Fruit fly (Drosophila melanogaster) whole organism, larva: ENCODE results near the gene mthl10.
A peak's percentile ranks its signal among the peaks of the same experiment; 100 is the strongest.

Experiments
- noc ChIP-seq: fragments of 200-800 bp; sonication (Bioruptor generic); optimal IDR thresholded peaks from 3 replicates; lab custom pipeline; 2019; ENCODE audit warnings: missing biosample characterization, mild to moderate bottlenecking, missing genetic modification characterization, moderate library complexity

mthl10 gene

DNA sequence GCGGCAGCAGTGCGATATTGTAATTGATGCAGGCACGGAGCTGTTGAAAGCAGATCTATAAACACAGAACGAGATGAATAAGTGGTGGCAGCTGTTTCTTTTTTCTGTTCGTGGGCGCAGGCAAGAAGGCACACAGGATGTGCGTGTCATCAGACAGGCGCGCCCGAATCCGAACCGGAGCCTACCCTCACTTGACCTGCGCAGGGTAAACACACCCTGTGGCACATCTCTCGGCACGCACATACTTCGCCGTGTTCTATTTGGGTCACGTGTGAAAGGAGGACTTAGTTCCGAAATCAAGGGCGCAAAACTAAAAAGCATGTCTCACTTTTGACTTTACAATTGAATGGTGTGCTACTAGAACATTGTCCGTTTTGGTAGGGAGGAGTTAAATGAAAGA lies 21.2 kb downstream of the mthl10 start:
- TF ChIP-seq noc (tag; lab: Kevin White, UChicago): no peak

- TF ChIP-seq noc (tag; lab: Kevin White, UChicago): no peak
These were observed 21.9 kb downstream of the mthl10 start for dm6 chr3L:320798-321197.

DNA sequence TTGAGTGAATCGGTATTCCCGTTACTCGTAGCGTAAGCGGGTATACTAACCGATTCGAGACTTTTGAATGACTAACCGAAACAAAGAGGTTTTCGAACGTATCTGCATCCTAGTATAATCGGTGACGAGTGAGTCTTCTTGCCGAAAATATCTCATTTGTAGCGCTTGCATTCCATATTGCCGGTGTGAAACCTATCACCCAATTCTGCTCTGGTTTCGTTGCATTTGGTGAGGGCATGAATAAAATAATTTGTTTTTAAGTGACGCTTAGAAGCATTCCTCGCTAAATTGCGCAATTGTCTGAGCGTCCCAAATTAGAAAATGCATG lies 22.7 kb downstream of the mthl10 start:
- no peak for TF ChIP-seq noc (tag; lab: Kevin White, UChicago)

- TF ChIP-seq noc (tag; lab: Kevin White, UChicago): peak; percentile 36
These were observed 23.3 kb downstream of the mthl10 start, which contains the start of gene fwd for dm6 chr3L:319145-320009. fwd (minus strand) TSS chr3L:319884.

- no peak for TF ChIP-seq noc (tag; lab: Kevin White, UChicago)
These were observed 25.9 kb downstream of the mthl10 start, which contains the start of gene ddbt for dm6 chr3L:316784-317183. ddbt (plus strand) TSS chr3L:317084.

DNA sequence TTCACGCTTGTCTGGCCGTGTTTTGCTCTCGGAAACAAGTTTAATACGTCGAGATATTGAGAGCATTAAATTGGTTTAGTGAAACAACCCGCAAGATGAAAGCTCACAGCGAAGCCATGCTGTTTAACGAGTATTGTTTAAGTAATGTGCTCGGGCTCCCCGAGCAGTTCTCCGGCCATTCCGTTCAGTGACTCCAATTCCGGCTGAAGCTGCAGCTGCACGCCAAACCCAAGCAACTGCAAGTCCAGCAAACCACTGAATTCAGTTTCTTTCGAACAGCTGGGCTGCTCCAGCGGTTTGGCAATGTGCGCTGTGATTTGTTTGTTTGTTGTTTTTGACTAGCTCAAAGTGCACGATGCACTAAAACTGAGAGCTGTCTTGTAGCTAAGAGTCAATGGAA lies 27.6 kb downstream of the mthl10 start:
- TF ChIP-seq noc (tag; lab: Kevin White, UChicago): no peak

- TF ChIP-seq noc (tag; lab: Kevin White, UChicago): no peak
These were observed 30.4 kb downstream of the mthl10 start for dm6 chr3L:312323-312722.

dm6 chr3L:311607-312006 lies 31.1 kb downstream of the mthl10 start:
- no peak for TF ChIP-seq noc (tag; lab: Kevin White, UChicago)

DNA sequence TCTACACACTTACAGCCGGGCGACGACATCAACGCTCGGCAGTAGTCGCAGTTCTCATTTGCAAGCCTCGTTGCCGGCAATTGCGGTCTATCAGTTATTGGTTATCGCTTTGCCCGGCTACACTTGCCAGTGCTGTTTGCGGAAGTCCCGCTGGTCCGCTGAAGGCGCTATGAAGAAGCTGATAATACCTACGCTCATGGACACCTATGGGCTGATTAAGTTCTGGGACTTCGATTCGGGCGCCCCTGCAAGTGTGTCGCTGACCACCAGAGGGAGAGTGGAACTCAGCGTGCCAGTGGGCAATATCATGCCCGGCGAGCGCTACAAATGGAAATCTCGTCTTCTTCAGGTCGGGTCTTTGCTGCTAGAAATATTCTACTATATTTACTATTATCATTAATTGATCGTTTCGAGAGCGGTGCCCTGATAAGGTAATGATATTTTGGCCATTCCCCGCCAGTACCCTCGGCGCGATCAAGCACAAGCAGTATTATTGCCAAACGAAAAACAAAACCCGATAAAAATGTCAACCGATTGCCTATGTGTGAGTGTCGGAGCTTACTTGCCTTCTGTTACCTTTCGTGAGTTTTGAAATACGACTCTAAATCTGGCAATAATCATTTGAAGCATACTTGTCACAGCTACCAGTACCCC lies 42.6 kb downstream of the mthl10 start:
- no peak for TF ChIP-seq noc (tag; lab: Kevin White, UChicago)

- no peak for TF ChIP-seq noc (tag; lab: Kevin White, UChicago)
These were observed 44.3 kb downstream of the mthl10 start for dm6 chr3L:298459-298858.

DNA sequence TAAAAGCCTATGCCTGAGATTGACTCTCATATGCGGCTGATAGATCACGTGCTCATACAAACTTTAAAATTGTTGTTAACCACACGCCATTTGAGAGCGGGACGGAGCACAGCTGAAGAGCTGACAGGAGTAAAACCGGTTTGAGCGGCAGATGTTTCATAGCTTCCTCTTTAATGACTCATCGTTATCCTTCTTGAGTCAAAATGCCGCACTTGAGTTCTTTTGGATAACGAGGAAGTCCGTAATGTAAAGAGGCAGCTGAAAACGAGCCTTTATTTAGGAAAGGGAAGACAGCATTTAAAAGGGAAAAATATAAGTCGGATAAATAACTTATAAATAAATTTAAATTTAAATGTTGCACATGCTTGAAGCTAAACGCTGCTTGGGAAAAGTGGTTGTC lies 45.5 kb downstream of the mthl10 start:
- no peak for TF ChIP-seq noc (tag; lab: Kevin White, UChicago)

DNA sequence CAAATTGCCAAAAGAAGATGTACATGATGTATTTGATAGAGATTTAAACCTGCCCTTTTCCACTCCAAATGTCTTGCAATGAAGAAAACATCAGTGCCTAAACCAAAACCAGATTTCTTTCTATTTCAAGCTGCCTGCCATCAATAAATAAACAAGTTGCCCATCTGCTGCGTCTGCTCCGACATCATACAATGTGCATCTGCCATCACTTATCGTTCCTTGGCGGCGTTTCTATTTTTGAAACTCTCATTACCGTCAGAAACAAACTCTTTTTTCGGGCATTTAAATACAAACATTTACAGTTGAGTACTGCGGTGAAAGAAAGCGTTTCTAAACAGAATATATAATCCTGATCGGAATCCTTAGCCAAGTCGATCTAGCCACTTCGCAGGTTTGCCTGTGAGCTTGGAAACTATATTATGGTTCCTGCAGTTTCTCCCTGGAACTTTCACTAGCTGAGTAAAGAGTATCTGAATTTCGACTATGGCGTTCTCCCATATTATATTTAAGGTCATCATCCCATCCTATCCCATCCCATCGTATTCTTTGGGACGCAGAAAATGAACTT lies 47.8 kb downstream of the mthl10 start:
- TF ChIP-seq noc (tag; lab: Kevin White, UChicago): no peak

DNA sequence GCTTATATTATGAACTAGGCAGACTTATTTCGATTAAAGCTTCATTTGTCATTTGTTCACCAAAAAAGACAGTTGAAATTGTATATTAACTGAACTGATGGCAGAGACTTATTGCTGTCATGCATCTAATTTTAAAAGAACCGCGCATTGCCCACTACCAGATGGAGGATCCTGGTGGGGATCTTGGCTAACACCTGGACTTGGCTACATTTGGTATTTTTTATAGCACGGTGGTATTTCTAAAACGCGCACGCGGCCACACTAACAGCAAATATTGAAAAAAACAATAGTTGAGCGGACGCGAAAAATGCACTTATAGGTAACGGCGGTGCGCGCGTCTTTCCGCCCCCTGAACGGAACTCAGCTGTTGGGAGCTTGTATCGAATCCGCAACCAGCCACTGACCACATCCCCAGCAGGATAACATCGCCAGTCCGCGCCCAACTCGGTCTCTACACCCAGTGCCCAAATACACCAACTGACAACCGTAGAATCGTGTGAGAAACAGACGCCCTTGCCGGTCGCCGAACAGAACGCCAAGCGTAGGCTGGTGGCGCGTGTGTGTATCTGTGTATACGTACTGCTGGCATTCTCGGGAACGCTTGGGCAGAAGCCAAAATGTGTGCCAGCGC lies 50.5 kb downstream of the mthl10 start:
- no peak for TF ChIP-seq noc (tag; lab: Kevin White, UChicago)

dm6 chr3L:291583-292145 lies 51.1 kb downstream of the mthl10 start:
- no peak for TF ChIP-seq noc (tag; lab: Kevin White, UChicago)

- no peak for TF ChIP-seq noc (tag; lab: Kevin White, UChicago)
These were observed 58.5 kb downstream of the mthl10 start for dm6 chr3L:284253-284652.
